In genomic region chrIV:9802711-9803110, ce11 we compare ENCODE assay signal across 5 worm cellular contexts.
A peak's percentile ranks its signal among the peaks of the same experiment; 100 is the strongest.
TF ChIP-seq lines count a peak whose summit lies in the region.

Gene fat-3 (plus strand): TSS chrIV:9803023.

TF ChIP-seq in whole organism, L1 larva, 84 proteins besides CTCF, POLR2A, EP300 and RAD21:
- TF ChIP-seq lin-14 (GFP tag; optimal IDR thresholded peaks at IDR 0.05; lab: Kevin White, UChicago) (peak; percentile 9), elt-2 (tag; optimal IDR thresholded peaks at IDR 0.05; lab: Kevin White, UChicago) (peak; percentile 71), dpl-1 (GFP tag; optimal IDR thresholded peaks at IDR 0.05; lab: Kevin White, UChicago) (no peak), nhr-71 (tag; optimal IDR thresholded peaks at IDR 0.05; lab: Kevin White, UChicago) (peak; percentile 18), pag-3 (tag; optimal IDR thresholded peaks at IDR 0.05; lab: Kevin White, UChicago; ENCODE audit: borderline replicate concordance, insufficient read depth) (no peak), nhr-19 (GFP tag; conservative IDR thresholded peaks at IDR 0.05; lab: Robert Waterston, UW) (no peak), nhr-20 (tag; optimal IDR thresholded peaks at IDR 0.05; lab: Kevin White, UChicago) (peak; percentile 1), blmp-1 (tag; optimal IDR thresholded peaks at IDR 0.05; lab: Kevin White, UChicago) (peak; percentile 65), mep-1 (tag; optimal IDR thresholded peaks at IDR 0.05; lab: Kevin White, UChicago) (peak; percentile 3), lin-35 (GFP tag; optimal IDR thresholded peaks at IDR 0.05; lab: Kevin White, UChicago) (peak in 1 of 2 experiments; percentile 3), efl-3 (GFP tag; optimal IDR thresholded peaks at IDR 0.05; lab: Kevin White, UChicago) (no peak), pqm-1 (tag; optimal IDR thresholded peaks at IDR 0.05; lab: Kevin White, UChicago) (no peak), lsy-2 (tag; optimal IDR thresholded peaks at IDR 0.05; lab: Kevin White, UChicago) (peak in 1 of 2 experiments; percentile 44), unc-62 (GFP tag; optimal IDR thresholded peaks at IDR 0.05; lab: Kevin White, UChicago) (no peak)

TF ChIP-seq in whole organism, L2 larva, 48 proteins besides CTCF, POLR2A, EP300 and RAD21 (continues in another document):
- TF ChIP-seq ama-1 (optimal IDR thresholded peaks at IDR 0.05; lab: Kevin White, UChicago) (no peak), unc-55 (GFP tag; optimal IDR thresholded peaks at IDR 0.05; lab: Kevin White, UChicago) (no peak), fos-1 (tag; optimal IDR thresholded peaks at IDR 0.05; lab: Kevin White, UChicago) (peak; percentile 72), egl-27 (tag; optimal IDR thresholded peaks at IDR 0.05; lab: Kevin White, UChicago) (no peak), nhr-21 (tag; optimal IDR thresholded peaks at IDR 0.05; lab: Kevin White, UChicago) (no peak), dmd-4 (tag; optimal IDR thresholded peaks at IDR 0.05; lab: Kevin White, UChicago) (no peak), ztf-4 (tag; optimal IDR thresholded peaks at IDR 0.05; lab: Kevin White, UChicago) (no peak), R02D3.7 (tag; optimal IDR thresholded peaks at IDR 0.05; lab: Kevin White, UChicago) (no peak), skn-1 (tag; optimal IDR thresholded peaks at IDR 0.05; lab: Kevin White, UChicago) (no peak), mab-5 (tag; optimal IDR thresholded peaks at IDR 0.05; lab: Kevin White, UChicago) (no peak), peb-1 (tag; optimal IDR thresholded peaks at IDR 0.05; lab: Kevin White, UChicago) (no peak), nhr-6 (tag; optimal IDR thresholded peaks at IDR 0.05; lab: Kevin White, UChicago) (no peak), unc-39 (tag; optimal IDR thresholded peaks at IDR 0.05; lab: Kevin White, UChicago) (no peak), lsy-2 (tag; optimal IDR thresholded peaks at IDR 0.05; lab: Kevin White, UChicago) (peak in 1 of 2 experiments; percentile 24), elt-3 (tag; optimal IDR thresholded peaks at IDR 0.05; lab: Kevin White, UChicago) (no peak), nhr-23 (tag; optimal IDR thresholded peaks at IDR 0.05; lab: Kevin White, UChicago) (no peak), nhr-12 (tag; optimal IDR thresholded peaks at IDR 0.05; lab: Kevin White, UChicago) (no peak), gmeb-1 (tag; optimal IDR thresholded peaks at IDR 0.05; lab: Kevin White, UChicago) (no peak), sma-3 (GFP tag; optimal IDR thresholded peaks at IDR 0.05; lab: Kevin White, UChicago) (no peak), ZK546.5 (tag; optimal IDR thresholded peaks at IDR 0.05; lab: Kevin White, UChicago) (no peak), ztf-11 (tag; optimal IDR thresholded peaks at IDR 0.05; lab: Kevin White, UChicago) (no peak)

TF ChIP-seq in whole organism, L3 larva, 47 proteins besides CTCF, POLR2A, EP300 and RAD21:
- TF ChIP-seq ceh-28 (tag; optimal IDR thresholded peaks at IDR 0.05; lab: Kevin White, UChicago) (peak; percentile 46), elt-2 (tag; optimal IDR thresholded peaks at IDR 0.05; lab: Kevin White, UChicago) (peak; percentile 78), nhr-43 (tag; optimal IDR thresholded peaks at IDR 0.05; lab: Kevin White, UChicago; ENCODE audit: poor library complexity, severe bottlenecking) (peak; percentile 15), pqm-1 (tag; optimal IDR thresholded peaks at IDR 0.05; lab: Kevin White, UChicago) (peak; percentile 63), pha-4 (tag; optimal IDR thresholded peaks at IDR 0.05; lab: Kevin White, UChicago) (peak; percentile 19), snpc-4 (tag; optimal IDR thresholded peaks at IDR 0.05; lab: Kevin White, UChicago) (no peak), ceh-82 (tag; optimal IDR thresholded peaks at IDR 0.05; lab: Kevin White, UChicago) (no peak), lin-39 (tag; optimal IDR thresholded peaks at IDR 0.05; lab: Kevin White, UChicago) (no peak), skn-1 (tag; optimal IDR thresholded peaks at IDR 0.05; lab: Kevin White, UChicago) (peak; percentile 9), nfya-1 (tag; optimal IDR thresholded peaks at IDR 0.05; lab: Kevin White, UChicago; ENCODE audit: insufficient read depth) (no peak), ama-1 (optimal IDR thresholded peaks at IDR 0.05; lab: Kevin White, UChicago) (no peak), elt-3 (tag; optimal IDR thresholded peaks at IDR 0.05; lab: Kevin White, UChicago) (no peak)

TF ChIP-seq in whole organism, L4 larva, 104 proteins besides CTCF, POLR2A, EP300 and RAD21 (continues in another document):
- TF ChIP-seq ceh-62 (tag; optimal IDR thresholded peaks at IDR 0.05; lab: Kevin White, UChicago) (no peak), zag-1 (tag; optimal IDR thresholded peaks at IDR 0.05; lab: Kevin White, UChicago) (no peak), lin-29 (GFP tag; IDR thresholded peaks at IDR 0.05; lab: Robert Waterston, UW) (no peak), daf-8 (GFP tag; IDR thresholded peaks at IDR 0.05; lab: Robert Waterston, UW) (no peak), mep-1 (tag; optimal IDR thresholded peaks at IDR 0.05; lab: Kevin White, UChicago) (peak; percentile 41), set-16 (GFP tag; IDR thresholded peaks at IDR 0.05; lab: Robert Waterston, UW) (no peak), tra-1 (GFP tag; IDR thresholded peaks at IDR 0.05; lab: Robert Waterston, UW) (0 out of 2 replicates have a peak, but pooled peaks have one; percentile 12), hlh-11 (tag; optimal IDR thresholded peaks at IDR 0.05; lab: Kevin White, UChicago) (peak; percentile 60), ztf-7 (tag; optimal IDR thresholded peaks at IDR 0.05; lab: Kevin White, UChicago) (no peak), nhr-111 (GFP tag; optimal IDR thresholded peaks at IDR 0.05; lab: Kevin White, UChicago) (no peak), pqm-1 (tag; optimal IDR thresholded peaks at IDR 0.05; lab: Kevin White, UChicago) (peak; percentile 31), daf-16 (GFP tag; optimal IDR thresholded peaks at IDR 0.05; lab: Kevin White, UChicago) (no peak), daf-16 (tag; optimal IDR thresholded peaks at IDR 0.05; lab: Kevin White, UChicago) (peak; percentile 68), attf-4 (tag; optimal IDR thresholded peaks at IDR 0.05; lab: Kevin White, UChicago) (no peak), mdt-29 (GFP tag; IDR thresholded peaks at IDR 0.05; lab: Robert Waterston, UW) (0 out of 2 replicates have a peak, but pooled peaks have one; percentile 10), nhr-11 (tag; optimal IDR thresholded peaks at IDR 0.05; lab: Kevin White, UChicago) (no peak), nhr-76 (tag; optimal IDR thresholded peaks at IDR 0.05; lab: Kevin White, UChicago) (no peak), ceh-28 (tag; optimal IDR thresholded peaks at IDR 0.05; lab: Kevin White, UChicago) (no peak), php-3 (GFP tag; IDR thresholded peaks at IDR 0.05; lab: Robert Waterston, UW) (peak; percentile 82), Y48G9A.11 (GFP tag; IDR thresholded peaks at IDR 0.05; lab: Robert Waterston, UW) (no peak), rbr-2 (tag; optimal IDR thresholded peaks at IDR 0.05; lab: Kevin White, UChicago) (no peak), egl-27 (tag; optimal IDR thresholded peaks at IDR 0.05; lab: Kevin White, UChicago) (no peak), fos-1 (tag; optimal IDR thresholded peaks at IDR 0.05; lab: Kevin White, UChicago) (no peak), dmd-8 (GFP tag; IDR thresholded peaks at IDR 0.05; lab: Robert Waterston, UW) (no peak), nhr-10 (tag; optimal IDR thresholded peaks at IDR 0.05; lab: Kevin White, UChicago) (no peak), mes-2 (tag; optimal IDR thresholded peaks at IDR 0.05; lab: Kevin White, UChicago; ENCODE audit: poor library complexity, severe bottlenecking) (peak; percentile 17), snpc-1.2 (GFP tag; IDR thresholded peaks at IDR 0.05; lab: Robert Waterston, UW) (no peak)

TF ChIP-seq in whole organism, young adult, 124 proteins besides CTCF, POLR2A, EP300 and RAD21:
- TF ChIP-seq nhr-80 (tag; optimal IDR thresholded peaks at IDR 0.05; lab: Kevin White, UChicago) = peak; percentile 75
- no peak for TF ChIP-seq hlh-26 (GFP tag; conservative IDR thresholded peaks at IDR 0.05; lab: Robert Waterston, UW)
- peak; percentile 53; the same call in 1 of the 2 replicates for TF ChIP-seq hmg-1.2 (GFP tag; IDR thresholded peaks at IDR 0.05; lab: Robert Waterston, UW)
